Fruit fly (Drosophila melanogaster): ENCODE measurements around the gene Trx2.

Gene Trx2

dm6 chr2L:9609337-9609856 lies 3.6 kb upstream of the Trx2 start:
- no peak for TF ChIP-seq GATAd (GFP tag; optimal IDR thresholded peaks at IDR 0.05)
- no peak for TF ChIP-seq sv (GFP tag; optimal IDR thresholded peaks at IDR 0.05)
- TF ChIP-seq woc (GFP tag; optimal IDR thresholded peaks at IDR 0.05), result no peak
- no peak for TF ChIP-seq Mio (GFP tag; optimal IDR thresholded peaks at IDR 0.05)
- TF ChIP-seq rgr (GFP tag; optimal IDR thresholded peaks at IDR 0.05), result no peak
- no peak for TF ChIP-seq ey (GFP tag; optimal IDR thresholded peaks at IDR 0.05)
- no peak for TF ChIP-seq tai (GFP tag; optimal IDR thresholded peaks at IDR 0.05)
- no peak for TF ChIP-seq fru (GFP tag; optimal IDR thresholded peaks at IDR 0.05)
- TF ChIP-seq Dif (GFP tag; optimal IDR thresholded peaks at IDR 0.05; ENCODE audit: partially characterized antibody), result no peak
- TF ChIP-seq psq (GFP tag; optimal IDR thresholded peaks at IDR 0.05), result no peak
- TF ChIP-seq br (GFP tag; optimal IDR thresholded peaks at IDR 0.05), result no peak
- no peak for TF ChIP-seq dmrt93B (GFP tag; optimal IDR thresholded peaks at IDR 0.05)
- TF ChIP-seq jim (GFP tag; optimal IDR thresholded peaks at IDR 0.05), result no peak
- no peak for TF ChIP-seq OdsH (GFP tag; optimal IDR thresholded peaks at IDR 0.05)
- TF ChIP-seq Vsx2 (GFP tag; optimal IDR thresholded peaks at IDR 0.05; ENCODE audit: partially characterized antibody), result no peak
- TF ChIP-seq CG9705 (GFP tag; optimal IDR thresholded peaks at IDR 0.05), result no peak
- TF ChIP-seq Myc (optimal IDR thresholded peaks at IDR 0.05), result no peak
- no peak for TF ChIP-seq Abd-B (GFP tag; optimal IDR thresholded peaks at IDR 0.05)

- no peak for TF ChIP-seq rgr (GFP tag; optimal IDR thresholded peaks at IDR 0.05)
- TF ChIP-seq ey (GFP tag; optimal IDR thresholded peaks at IDR 0.05), result no peak
Observed at dm6 chr2L:9612654-9613005, 336 bp upstream of the Trx2 start.

- TF ChIP-seq tai (GFP tag; optimal IDR thresholded peaks at IDR 0.05), result no peak
- no peak for TF ChIP-seq ey (GFP tag; optimal IDR thresholded peaks at IDR 0.05)
- TF ChIP-seq brk (GFP tag; optimal IDR thresholded peaks at IDR 0.05), result no peak
- no peak for TF ChIP-seq usp (GFP tag; optimal IDR thresholded peaks at IDR 0.05)
- TF ChIP-seq CG32264 (GFP tag; optimal IDR thresholded peaks at IDR 0.05), result no peak
- TF ChIP-seq rgr (GFP tag; optimal IDR thresholded peaks at IDR 0.05), result no peak
- no peak for TF ChIP-seq fru (GFP tag; optimal IDR thresholded peaks at IDR 0.05)
- TF ChIP-seq GATAd (GFP tag; optimal IDR thresholded peaks at IDR 0.05), result no peak
Observed at dm6 chr2L:9613922-9614321, 956 bp downstream of the Trx2 start.

dm6 chr2L:9614674-9615258 lies 1.8 kb downstream of the Trx2 start:
- no peak for TF ChIP-seq Rel (GFP tag; optimal IDR thresholded peaks at IDR 0.05)
- TF ChIP-seq Rel (tag; optimal IDR thresholded peaks at IDR 0.05), result peak; percentile 99
- no peak for TF ChIP-seq OdsH (GFP tag; optimal IDR thresholded peaks at IDR 0.05)

- TF ChIP-seq foxo (GFP tag; optimal IDR thresholded peaks at IDR 0.05), result no peak
- TF ChIP-seq Mio (GFP tag; optimal IDR thresholded peaks at IDR 0.05), result no peak
Observed at dm6 chr2L:9615561-9615960, 2.6 kb downstream of the Trx2 start.

dm6 chr2L:9615983-9616519 lies 3.1 kb downstream of the Trx2 start, which contains the start of gene GlcAT-S:
TSS of gene GlcAT-S (plus strand) at chr2L:9616469.
- no peak for TF ChIP-seq Dfd (GFP tag; optimal IDR thresholded peaks at IDR 0.05)
- TF ChIP-seq Rel (GFP tag; optimal IDR thresholded peaks at IDR 0.05), result no peak
- peak; percentile 63 for TF ChIP-seq Rel (tag; optimal IDR thresholded peaks at IDR 0.05)
- TF ChIP-seq Myc (optimal IDR thresholded peaks at IDR 0.05), result no peak
- no peak for TF ChIP-seq CrebA (GFP tag; optimal IDR thresholded peaks at IDR 0.05; ENCODE audit: borderline replicate concordance)
- no peak for TF ChIP-seq Sp1 (GFP tag; optimal IDR thresholded peaks at IDR 0.05)
- no peak for TF ChIP-seq HLH106 (tag; optimal IDR thresholded peaks at IDR 0.05)

- TF ChIP-seq Jra (GFP tag; optimal IDR thresholded peaks at IDR 0.05) (peak; percentile 76), Hr83 (GFP tag; optimal IDR thresholded peaks at IDR 0.05; ENCODE audit: poor library complexity, severe bottlenecking) (peak; percentile 76), dl (GFP tag; optimal IDR thresholded peaks at IDR 0.05; ENCODE audit: insufficient read depth in 1 of 2, partially characterized antibody in 2 of 2) (no peak), br (GFP tag; optimal IDR thresholded peaks at IDR 0.05) (peak; percentile 42), rgr (GFP tag; optimal IDR thresholded peaks at IDR 0.05) (peak; percentile 62), Vsx2 (GFP tag; optimal IDR thresholded peaks at IDR 0.05; ENCODE audit: partially characterized antibody) (peak; percentile 60), Mio (GFP tag; optimal IDR thresholded peaks at IDR 0.05) (no peak), N (GFP tag; optimal IDR thresholded peaks at IDR 0.05) (no peak), Rel (GFP tag; optimal IDR thresholded peaks at IDR 0.05) (no peak), Rel (tag; optimal IDR thresholded peaks at IDR 0.05) (peak; percentile 41), fru (GFP tag; optimal IDR thresholded peaks at IDR 0.05) (peak; percentile 38), h (GFP tag; optimal IDR thresholded peaks at IDR 0.05) (peak; percentile 8), Myc (optimal IDR thresholded peaks at IDR 0.05) (no peak), jim (GFP tag; optimal IDR thresholded peaks at IDR 0.05) (peak; percentile 82), dmrt93B (GFP tag; optimal IDR thresholded peaks at IDR 0.05) (no peak), foxo (GFP tag; optimal IDR thresholded peaks at IDR 0.05) (peak in 1 of 2 experiments; percentile 26), CG32264 (GFP tag; optimal IDR thresholded peaks at IDR 0.05) (no peak), ey (GFP tag; optimal IDR thresholded peaks at IDR 0.05) (no peak), HLH106 (tag; optimal IDR thresholded peaks at IDR 0.05) (no peak), Abd-B (GFP tag; optimal IDR thresholded peaks at IDR 0.05) (no peak), brk (GFP tag; optimal IDR thresholded peaks at IDR 0.05) (no peak), tai (GFP tag; optimal IDR thresholded peaks at IDR 0.05) (no peak), Hr78 (GFP tag; optimal IDR thresholded peaks at IDR 0.05) (no peak), woc (GFP tag; optimal IDR thresholded peaks at IDR 0.05) (no peak)
Observed at dm6 chr2L:9616654-9617053, 3.7 kb downstream of the Trx2 start.
